Fruit fly (Drosophila melanogaster) whole organism, wandering third instar larva: Measurements from ENCODE around the gene CG31326.
A peak's percentile ranks its signal among the peaks of the same experiment; 100 is the strongest.

Experiments
- Abd-B ChIP-seq: fragments of >200 bp; optimal IDR thresholded peaks from 2 replicates; lab custom pipeline; 2017; ENCODE audit warnings: missing biosample characterization, missing genetic modification characterization
- CG32264 ChIP-seq: fragments of 200-800 bp; sonication (Bioruptor generic); optimal IDR thresholded peaks from 2 replicates; lab custom pipeline; 2016; ENCODE audit warnings: missing biosample characterization, missing genetic modification characterization
- CG9705 ChIP-seq: fragments of 200-800 bp; sonication (Bioruptor generic); optimal IDR thresholded peaks from 2 replicates; lab custom pipeline; 2018; ENCODE audit warnings: missing biosample characterization, mild to moderate bottlenecking, missing genetic modification characterization
- CrebA ChIP-seq: fragments of 200-800 bp; sonication (Bioruptor generic); optimal IDR thresholded peaks from 2 replicates; lab custom pipeline; 2016; ENCODE audit warnings: missing biosample characterization, mild to moderate bottlenecking, missing genetic modification characterization, borderline replicate concordance
- Dfd ChIP-seq: fragments of >200 bp; optimal IDR thresholded peaks from 2 replicates; lab custom pipeline; 2017; ENCODE audit warnings: missing biosample characterization, missing genetic modification characterization
- GATAd ChIP-seq: sonication (Bioruptor generic); optimal IDR thresholded peaks from 2 replicates; lab custom pipeline; 2016; ENCODE audit warnings: missing biosample characterization, missing genetic modification characterization
- Hnf4 ChIP-seq: fragments of 200-800 bp; sonication (Bioruptor generic); optimal IDR thresholded peaks from 2 replicates; lab custom pipeline; 2016; ENCODE audit warnings: missing biosample characterization, mild to moderate bottlenecking, missing genetic modification characterization
- Hr83 ChIP-seq: fragments of 200-300 bp; sonication (Bioruptor generic); optimal IDR thresholded peaks from 2 replicates; lab custom pipeline; 2016; ENCODE audit warnings: missing biosample characterization, mild to moderate bottlenecking, missing genetic modification characterization, moderate library complexity; ENCODE audit not compliant: poor library complexity, severe bottlenecking
- Jra ChIP-seq: sonication (Bioruptor generic); optimal IDR thresholded peaks from 2 replicates; lab custom pipeline; 2016; ENCODE audit warnings: missing biosample characterization, missing genetic modification characterization
- Mio ChIP-seq: sonication (Bioruptor generic); optimal IDR thresholded peaks from 2 replicates; lab custom pipeline; 2016; ENCODE audit warnings: missing biosample characterization, missing genetic modification characterization
- Myc ChIP-seq: fragments of >200 bp; optimal IDR thresholded peaks from 2 replicates; lab custom pipeline; 2017
- N ChIP-seq: fragments of >200 bp; optimal IDR thresholded peaks from 2 replicates; lab custom pipeline; 2018; ENCODE audit warnings: missing biosample characterization, missing external identifiers, missing genetic modification characterization
- OdsH ChIP-seq: fragments of 200-800 bp; sonication (Bioruptor generic); optimal IDR thresholded peaks from 2 replicates; lab custom pipeline; 2016; ENCODE audit warnings: missing biosample characterization, mild to moderate bottlenecking, missing genetic modification characterization
- Vsx2 ChIP-seq: fragments of 200-300, 225-300 bp; sonication (Bioruptor generic); optimal IDR thresholded peaks from 2 replicates; lab custom pipeline; 2018; ENCODE audit warnings: missing biosample characterization, missing genetic modification characterization; ENCODE audit not compliant: partially characterized antibody
- brk ChIP-seq: fragments of 200-800 bp; sonication (Bioruptor generic); optimal IDR thresholded peaks from 2 replicates; lab custom pipeline; 2016; ENCODE audit warnings: missing biosample characterization, mild to moderate bottlenecking, missing genetic modification characterization
- dl ChIP-seq, 2 experiments: fragments of 175-275, 200-275 bp in 1 of 2; fragments of 200-275 bp in 1 of 2; sonication (Bioruptor generic); optimal IDR thresholded peaks; lab custom pipeline; 2018; ENCODE audit warnings: mild to moderate bottlenecking in 2 of 2, missing biosample characterization in 2 of 2, missing genetic modification characterization in 2 of 2, moderate library complexity in 2 of 2; ENCODE audit not compliant: partially characterized antibody in 2 of 2, insufficient read depth in 1 of 2
- dmrt93B ChIP-seq: fragments of 200-800 bp; sonication (Bioruptor generic); optimal IDR thresholded peaks from 2 replicates; lab custom pipeline; 2018; ENCODE audit warnings: missing biosample characterization, mild to moderate bottlenecking, missing genetic modification characterization
- dsf ChIP-seq: sonication (Bioruptor generic); optimal IDR thresholded peaks from 2 replicates; lab custom pipeline; 2016; ENCODE audit warnings: missing biosample characterization, missing genetic modification characterization, borderline replicate concordance
- ey ChIP-seq: fragments of 200-800 bp; sonication (Bioruptor generic); optimal IDR thresholded peaks from 2 replicates; lab custom pipeline; 2016; ENCODE audit warnings: missing biosample characterization, missing genetic modification characterization
- fru ChIP-seq: fragments of 200-800 bp; sonication (Bioruptor generic); optimal IDR thresholded peaks from 3 replicates; lab custom pipeline; 2016; ENCODE audit warnings: missing biosample characterization, mild to moderate bottlenecking, missing genetic modification characterization
- h ChIP-seq: fragments of 200-800 bp; sonication (Bioruptor generic); optimal IDR thresholded peaks from 3 replicates; lab custom pipeline; 2016; ENCODE audit warnings: missing biosample characterization, mild to moderate bottlenecking, missing genetic modification characterization
- jim ChIP-seq: fragments of 175-275, 200-325 bp; sonication (Bioruptor generic); optimal IDR thresholded peaks from 2 replicates; lab custom pipeline; 2016; ENCODE audit warnings: missing biosample characterization, mild to moderate bottlenecking, missing genetic modification characterization
- lola ChIP-seq: fragments of >200 bp; optimal IDR thresholded peaks from 2 replicates; lab custom pipeline; 2017; ENCODE audit warnings: missing biosample characterization, missing genetic modification characterization
- pan ChIP-seq: fragments of >200 bp; optimal IDR thresholded peaks from 2 replicates; lab custom pipeline; 2017
- psq ChIP-seq: fragments of 200-800 bp; sonication (Bioruptor generic); optimal IDR thresholded peaks from 3 replicates; lab custom pipeline; 2017; ENCODE audit warnings: missing biosample characterization, mild to moderate bottlenecking, missing genetic modification characterization, moderate library complexity
- rgr ChIP-seq: fragments of 200-800 bp; sonication (Bioruptor generic); optimal IDR thresholded peaks from 3 replicates; lab custom pipeline; 2016; ENCODE audit warnings: missing biosample characterization, mild to moderate bottlenecking, missing genetic modification characterization
- sage ChIP-seq: fragments of 200-800 bp; sonication (Bioruptor generic); optimal IDR thresholded peaks from 2 replicates; lab custom pipeline; 2016; ENCODE audit warnings: missing biosample characterization, mild to moderate bottlenecking, missing genetic modification characterization
- sv ChIP-seq: fragments of 200-800 bp; sonication (Bioruptor generic); optimal IDR thresholded peaks from 3 replicates; lab custom pipeline; 2016; ENCODE audit warnings: missing biosample characterization, missing genetic modification characterization
- tai ChIP-seq: sonication (Bioruptor generic); optimal IDR thresholded peaks from 2 replicates; lab custom pipeline; 2016; ENCODE audit warnings: missing biosample characterization, missing genetic modification characterization
- usp ChIP-seq: fragments of >200 bp; optimal IDR thresholded peaks from 2 replicates; lab custom pipeline; 2017; ENCODE audit warnings: missing biosample characterization, missing genetic modification characterization
- woc ChIP-seq: sonication (Bioruptor generic); optimal IDR thresholded peaks from 2 replicates; lab custom pipeline; 2016; ENCODE audit warnings: missing biosample characterization, mild to moderate bottlenecking, missing genetic modification characterization

The CG31326 gene

DNA sequence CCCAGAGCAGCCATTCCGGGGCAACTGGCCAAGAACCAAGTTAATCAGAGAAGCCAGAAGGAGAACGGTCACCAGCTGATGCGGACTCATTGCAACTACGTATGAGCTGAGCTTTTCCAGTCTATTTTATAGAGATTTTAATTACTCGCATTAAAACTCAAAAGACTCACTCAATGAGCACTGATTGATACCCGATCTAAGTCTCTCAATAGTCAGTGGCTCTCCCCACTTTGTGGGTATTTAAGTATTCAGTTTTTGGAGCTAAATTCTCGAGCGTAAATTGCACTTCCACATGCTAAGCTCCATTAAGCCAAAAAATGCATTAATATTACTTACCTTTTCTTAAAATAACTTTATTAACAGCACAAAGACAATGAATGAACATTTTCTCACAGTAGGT, at the start of gene CG31326:
Gene CG31326 (minus strand): TSS at position 101 of the 400 bp plus-strand sequence.
- no peak for TF ChIP-seq Hnf4
- TF ChIP-seq Dfd (GFP tag; lab: Kevin White, UChicago) = no peak
- no peak for TF ChIP-seq lola
- TF ChIP-seq dmrt93B = no peak
- no peak for TF ChIP-seq woc (GFP tag; lab: Kevin White, UChicago)
- TF ChIP-seq CG9705 = no peak
- TF ChIP-seq OdsH (GFP tag; lab: Kevin White, UChicago) = no peak
- TF ChIP-seq Jra (GFP tag; lab: Kevin White, UChicago) = no peak
- TF ChIP-seq CrebA (GFP tag; lab: Kevin White, UChicago) = no peak
- no peak for TF ChIP-seq h (GFP tag; lab: Kevin White, UChicago)
- no peak for TF ChIP-seq ey (GFP tag; lab: Kevin White, UChicago)
- TF ChIP-seq Myc (lab: Kevin White, UChicago) = no peak
- no peak for TF ChIP-seq GATAd (GFP tag; lab: Kevin White, UChicago)
- TF ChIP-seq tai = no peak
- TF ChIP-seq Mio (GFP tag; lab: Kevin White, UChicago) = no peak
- TF ChIP-seq N (GFP tag; lab: Kevin White, UChicago) = no peak
- TF ChIP-seq psq (GFP tag; lab: Kevin White, UChicago) = no peak
- TF ChIP-seq sv (GFP tag; lab: Kevin White, UChicago) = no peak
- TF ChIP-seq pan = no peak

DNA sequence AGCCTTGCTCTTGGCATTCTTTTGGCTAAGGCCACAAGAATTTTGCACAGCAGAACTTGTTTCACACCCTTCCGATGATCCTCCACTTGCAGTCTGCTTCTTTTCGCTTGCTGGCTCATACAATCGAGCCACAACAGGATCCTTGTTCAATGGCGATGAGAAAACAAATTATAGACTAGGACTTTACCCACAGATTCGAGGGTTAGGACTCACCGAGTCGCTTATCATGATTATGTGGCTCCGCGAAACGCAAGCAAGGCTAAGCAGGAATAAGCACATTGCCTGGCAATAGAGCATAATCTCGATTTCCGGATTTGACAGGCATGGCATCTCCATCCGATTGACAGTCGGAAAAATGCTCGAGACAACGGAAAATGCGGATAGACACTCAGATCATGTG, 42.1 kb upstream of the CG31326 start, which contains the start of the genes CG14839 and CG14841:
Gene CG14839 (plus strand): TSS at position 301 of the 400 bp plus-strand sequence.
Gene CG14841 (minus strand): TSS at position 332 of the 400 bp plus-strand sequence.
- TF ChIP-seq Mio (GFP tag; lab: Kevin White, UChicago) = no peak
- TF ChIP-seq fru = no peak
- no peak for TF ChIP-seq rgr (GFP tag; lab: Kevin White, UChicago)
- no peak for TF ChIP-seq N (GFP tag; lab: Kevin White, UChicago)
- no peak for TF ChIP-seq Abd-B (GFP tag; lab: Kevin White, UChicago)
- TF ChIP-seq sv (GFP tag; lab: Kevin White, UChicago) = no peak
- TF ChIP-seq GATAd (GFP tag; lab: Kevin White, UChicago) = no peak
- no peak for TF ChIP-seq Jra (GFP tag; lab: Kevin White, UChicago)
- TF ChIP-seq Vsx2 (GFP tag; lab: Kevin White, UChicago) = no peak
- no peak for TF ChIP-seq lola
- TF ChIP-seq Hr83 (GFP tag; lab: Kevin White, UChicago) = no peak

DNA sequence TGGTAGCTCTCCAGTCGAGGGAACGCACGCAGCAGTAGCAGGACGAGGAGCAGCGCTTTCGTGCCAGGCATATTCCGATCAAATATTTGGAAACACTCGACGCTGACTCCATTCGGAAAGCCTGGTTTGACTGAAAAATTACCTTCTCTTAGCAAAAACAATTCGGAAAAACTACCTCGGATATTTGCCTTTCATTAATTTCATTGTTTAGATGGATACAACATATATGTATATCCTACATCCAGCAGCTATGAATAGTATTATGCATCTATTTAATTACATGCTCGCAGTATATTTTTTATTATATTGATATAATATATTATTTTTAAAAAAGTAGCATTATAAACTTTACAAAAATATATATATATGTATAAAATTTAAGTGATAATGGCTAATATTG, 41.1 kb upstream of the CG31326 start, which contains the start of gene CG14840:
Gene CG14840 (minus strand): TSS at position 101 of the 400 bp plus-strand sequence.
- TF ChIP-seq jim (GFP tag; lab: Kevin White, UChicago) (no peak), psq (GFP tag; lab: Kevin White, UChicago) (no peak), sv (GFP tag; lab: Kevin White, UChicago) (no peak), CG32264 (GFP tag; lab: Kevin White, UChicago) (no peak), brk (no peak), dl (GFP tag; optimal IDR thresholded peaks at IDR 0.05; lab: Kevin White, UChicago; ENCODE audit: insufficient read depth in 1 of 2, partially characterized antibody in 2 of 2) (no peak), Hnf4 (no peak), CG9705 (no peak), tai (no peak), Jra (GFP tag; lab: Kevin White, UChicago) (no peak), dsf (GFP tag; lab: Kevin White, UChicago) (no peak), Dfd (GFP tag; lab: Kevin White, UChicago) (no peak), GATAd (GFP tag; lab: Kevin White, UChicago) (no peak), Vsx2 (GFP tag; lab: Kevin White, UChicago) (no peak), Abd-B (GFP tag; lab: Kevin White, UChicago) (no peak), dmrt93B (no peak), usp (no peak)

DNA sequence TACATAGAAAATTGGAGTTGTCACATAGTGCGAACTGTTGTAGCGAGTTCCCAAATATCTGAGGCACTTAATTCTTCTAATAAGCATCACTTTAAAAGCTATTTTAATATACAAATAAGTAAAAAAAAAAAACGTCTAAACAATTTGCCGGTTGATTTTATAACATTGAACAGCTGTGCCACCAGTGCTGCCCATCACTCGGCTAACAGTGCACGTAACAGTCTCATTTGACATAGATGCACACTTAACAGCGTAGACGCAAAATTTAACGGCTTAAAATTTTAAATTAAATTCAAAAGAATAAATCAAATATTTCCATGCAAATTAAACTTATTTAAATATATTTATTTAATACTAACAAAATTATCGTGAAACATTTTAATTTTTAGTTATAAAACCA, 39.8 kb upstream of the CG31326 start, which contains the start of gene MetRS-m:
Gene MetRS-m (minus strand): TSS at position 171 of the 400 bp plus-strand sequence.
- TF ChIP-seq sage (GFP tag; lab: Kevin White, UChicago) (peak; percentile 31), jim (GFP tag; lab: Kevin White, UChicago) (no peak)

DNA sequence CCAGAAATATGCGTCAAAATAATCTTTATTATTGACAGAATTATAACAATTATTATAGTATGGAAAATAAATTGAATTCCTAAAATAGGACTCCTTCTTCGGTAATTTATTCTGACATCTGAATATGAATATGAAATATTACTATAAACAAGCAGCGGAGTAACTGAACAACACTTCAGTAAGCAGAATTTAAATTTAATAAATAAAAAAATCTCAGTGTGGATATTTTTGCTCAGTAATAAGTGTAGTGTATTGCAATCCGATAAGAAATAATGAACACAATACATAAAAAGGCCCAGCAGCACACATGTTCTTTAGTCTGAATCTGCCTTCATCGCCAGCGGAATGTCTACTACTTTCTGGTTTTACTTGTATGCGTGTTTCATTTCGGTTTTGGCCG, 35.8 kb upstream of the CG31326 start, which contains the start of gene CG43179:
Gene CG43179 (plus strand): TSS at position 301 of the 400 bp plus-strand sequence.
- no peak for TF ChIP-seq sv (GFP tag; lab: Kevin White, UChicago)
- TF ChIP-seq dsf (GFP tag; lab: Kevin White, UChicago) = no peak
- no peak for TF ChIP-seq CrebA (GFP tag; lab: Kevin White, UChicago)
- TF ChIP-seq ey (GFP tag; lab: Kevin White, UChicago) = no peak
- TF ChIP-seq, all 38 proteins: peak for 0
